Fruit fly (Drosophila melanogaster): ENCODE data around the gene dsh.

The dsh gene

dm6 chrX:11325175-11325768 lies 30.4 kb upstream of the dsh start, which contains the start of gene Gapvd1:
Gene Gapvd1, plus strand, starts transcription at chrX:11325385.
- TF ChIP-seq CG6854 (GFP tag; optimal IDR thresholded peaks at IDR 0.05), result no peak
- peak; percentile 0 for TF ChIP-seq OdsH (GFP tag; optimal IDR thresholded peaks at IDR 0.05)
- no peak for TF ChIP-seq topi (GFP tag; optimal IDR thresholded peaks at IDR 0.05)
- no peak for TF ChIP-seq CG11902 (GFP tag; optimal IDR thresholded peaks at IDR 0.05)
- TF ChIP-seq achi (GFP tag; optimal IDR thresholded peaks at IDR 0.05), result peak; percentile 4
- no peak for TF ChIP-seq CG34406 (GFP tag; optimal IDR thresholded peaks at IDR 0.05)
- no peak for TF ChIP-seq eg (GFP tag; IDR thresholded peaks at IDR 0.05)
- peak; percentile 23 for TF ChIP-seq Met (GFP tag; optimal IDR thresholded peaks at IDR 0.05)
- peak; percentile 33 for TF ChIP-seq svp (GFP tag)
- peak; percentile 57 for TF ChIP-seq fkh (GFP tag; optimal IDR thresholded peaks at IDR 0.05)
- peak in 1 of 2 experiments; percentile 40 for TF ChIP-seq ss (GFP tag; optimal IDR thresholded peaks at IDR 0.05)
- no peak for TF ChIP-seq CG3919 (GFP tag; optimal IDR thresholded peaks at IDR 0.05)
- peak; percentile 2 for TF ChIP-seq CG1621 (tag; optimal IDR thresholded peaks at IDR 0.05)
- TF ChIP-seq CG11762 (GFP tag; optimal IDR thresholded peaks at IDR 0.05; ENCODE audit: insufficient read depth), result no peak
- no peak for TF ChIP-seq CG9139 (GFP tag; optimal IDR thresholded peaks at IDR 0.05)
- peak; percentile 6 for TF ChIP-seq pdm3 (GFP tag; optimal IDR thresholded peaks at IDR 0.05)
- TF ChIP-seq net (GFP tag; optimal IDR thresholded peaks at IDR 0.05), result no peak
- TF ChIP-seq Sox14 (GFP tag; optimal IDR thresholded peaks at IDR 0.05), result peak; percentile 23
- TF ChIP-seq vri (GFP tag; optimal IDR thresholded peaks at IDR 0.05), result no peak
- TF ChIP-seq CG6276 (GFP tag; optimal IDR thresholded peaks at IDR 0.05), result no peak
- TF ChIP-seq CG8632 (GFP tag; optimal IDR thresholded peaks at IDR 0.05), result no peak
- TF ChIP-seq dsx (GFP tag; optimal IDR thresholded peaks at IDR 0.05; ENCODE audit: poor library complexity, severe bottlenecking), result no peak
- TF ChIP-seq CG15336 (GFP tag; IDR thresholded peaks at IDR 0.05), result no peak
- TF ChIP-seq CG32006 (GFP tag; optimal IDR thresholded peaks at IDR 0.05), result no peak
- no peak for TF ChIP-seq fd85E (GFP tag; optimal IDR thresholded peaks at IDR 0.05)
- no peak for TF ChIP-seq dac (GFP tag; optimal IDR thresholded peaks at IDR 0.05)
- no peak for TF ChIP-seq salr (GFP tag; optimal IDR thresholded peaks at IDR 0.05)
- TF ChIP-seq Eip78C (GFP tag), result peak; percentile 60
- TF ChIP-seq Hr39 (GFP tag; optimal IDR thresholded peaks at IDR 0.05), result no peak
- TF ChIP-seq Eip93F (GFP tag; optimal IDR thresholded peaks at IDR 0.05), result no peak
- TF ChIP-seq CG31627 (GFP tag; optimal IDR thresholded peaks at IDR 0.05), result no peak
- no peak for TF ChIP-seq CG6163 (GFP tag; IDR thresholded peaks at IDR 0.05)
- TF ChIP-seq Gug (GFP tag; IDR thresholded peaks at IDR 0.05), result no peak
- TF ChIP-seq esn (GFP tag; optimal IDR thresholded peaks at IDR 0.05), result peak; percentile 24
- TF ChIP-seq CG3032 (tag; optimal IDR thresholded peaks at IDR 0.05), result no peak
- TF ChIP-seq CG6792 (GFP tag; optimal IDR thresholded peaks at IDR 0.05), result no peak
- TF ChIP-seq cyc (GFP tag; optimal IDR thresholded peaks at IDR 0.05), result no peak
- no peak for TF ChIP-seq Blimp-1 (GFP tag; optimal IDR thresholded peaks at IDR 0.05)
- no peak for TF ChIP-seq Sox15 (GFP tag; optimal IDR thresholded peaks at IDR 0.05)
- TF ChIP-seq CG11294 (GFP tag; IDR thresholded peaks at IDR 0.05), result no peak
- no peak for TF ChIP-seq CG16779 (tag; optimal IDR thresholded peaks at IDR 0.05)
- TF ChIP-seq CG10631 (GFP tag; optimal IDR thresholded peaks at IDR 0.05), result no peak
- TF ChIP-seq CG6808 (GFP tag; optimal IDR thresholded peaks at IDR 0.05), result peak; percentile 17
